Fruit fly (Drosophila melanogaster): ENCODE measurements around the gene porin.

The porin gene

DNA sequence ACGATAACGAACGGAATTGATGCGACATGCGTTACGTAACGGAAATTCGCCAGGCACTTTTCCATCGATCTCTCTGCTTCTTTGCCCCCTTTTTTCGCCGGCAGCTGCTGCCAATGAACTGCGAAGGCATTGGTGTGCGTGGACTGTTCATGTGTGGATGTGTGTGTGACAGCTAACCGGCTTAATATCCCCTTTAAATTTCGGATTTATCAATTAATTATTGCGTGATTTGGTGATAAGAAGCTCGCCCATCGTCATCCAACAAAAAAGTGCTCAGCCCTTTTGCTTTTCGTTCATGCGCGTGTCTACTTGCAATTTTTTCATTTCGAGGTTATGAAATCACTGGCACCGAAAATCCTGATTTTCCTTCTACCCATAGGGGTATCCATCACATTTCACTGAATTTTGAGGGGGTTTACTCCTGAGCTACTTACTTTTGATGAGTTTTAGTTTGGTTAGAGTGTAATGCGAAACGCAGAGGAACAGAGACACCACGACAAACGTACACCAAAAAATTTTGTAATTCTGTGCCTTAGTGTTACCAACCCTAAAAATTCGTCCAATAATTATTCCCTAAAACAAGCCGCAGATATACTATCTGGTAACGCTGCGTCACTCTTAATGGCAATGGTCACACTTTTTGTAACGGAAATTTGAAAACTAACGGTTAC is at the start of gene porin (continued):
- TF ChIP-seq Bdp1 (GFP tag; optimal IDR thresholded peaks at IDR 0.05) (no peak), CG8924 (tag; optimal IDR thresholded peaks at IDR 0.05) (peak; percentile 31), CG12659 (GFP tag; optimal IDR thresholded peaks at IDR 0.05) (peak; percentile 51), unc-4 (GFP tag; IDR thresholded peaks at IDR 0.05; ENCODE audit: partially characterized antibody) (no peak), ewg (GFP tag; optimal IDR thresholded peaks at IDR 0.05) (peak; percentile 74), run (tag; optimal IDR thresholded peaks at IDR 0.05) (no peak), Optix (GFP tag; IDR thresholded peaks at IDR 0.05) (no peak), pb (GFP tag; optimal IDR thresholded peaks at IDR 0.05) (no peak), zfh1 (GFP tag; IDR thresholded peaks at IDR 0.05) (no peak), lab (GFP tag; optimal IDR thresholded peaks at IDR 0.05) (peak; percentile 45), E2f2 (GFP tag; IDR thresholded peaks at IDR 0.05) (peak; percentile 71), Spps (tag; optimal IDR thresholded peaks at IDR 0.05) (peak; percentile 19), CG15479 (GFP tag; optimal IDR thresholded peaks at IDR 0.05) (peak; percentile 70), eyg (GFP tag; optimal IDR thresholded peaks at IDR 0.05) (no peak)

- no peak for TF ChIP-seq CG8388 (GFP tag; optimal IDR thresholded peaks at IDR 0.05)
- TF ChIP-seq Nf-YB (GFP tag; optimal IDR thresholded peaks at IDR 0.05), result no peak
- TF ChIP-seq ewg (GFP tag; optimal IDR thresholded peaks at IDR 0.05), result no peak
- TF ChIP-seq en (GFP tag; optimal IDR thresholded peaks at IDR 0.05), result no peak
- TF ChIP-seq seq (GFP tag; IDR thresholded peaks at IDR 0.05), result no peak
- no peak for TF ChIP-seq slou (GFP tag; optimal IDR thresholded peaks at IDR 0.05)
- TF ChIP-seq hbn (GFP tag; IDR thresholded peaks at IDR 0.05; ENCODE audit: partially characterized antibody), result no peak
- no peak for TF ChIP-seq E2f2 (GFP tag; IDR thresholded peaks at IDR 0.05)
- no peak for TF ChIP-seq CG15601 (tag; optimal IDR thresholded peaks at IDR 0.05)
- TF ChIP-seq Optix (GFP tag; IDR thresholded peaks at IDR 0.05), result no peak
Observed at dm6 chr2L:10888827-10889226, 38.2 kb upstream of the porin start, which contains the start of gene CG14071. Gene CG14071 (minus strand): TSS chr2L:10888927.

DNA sequence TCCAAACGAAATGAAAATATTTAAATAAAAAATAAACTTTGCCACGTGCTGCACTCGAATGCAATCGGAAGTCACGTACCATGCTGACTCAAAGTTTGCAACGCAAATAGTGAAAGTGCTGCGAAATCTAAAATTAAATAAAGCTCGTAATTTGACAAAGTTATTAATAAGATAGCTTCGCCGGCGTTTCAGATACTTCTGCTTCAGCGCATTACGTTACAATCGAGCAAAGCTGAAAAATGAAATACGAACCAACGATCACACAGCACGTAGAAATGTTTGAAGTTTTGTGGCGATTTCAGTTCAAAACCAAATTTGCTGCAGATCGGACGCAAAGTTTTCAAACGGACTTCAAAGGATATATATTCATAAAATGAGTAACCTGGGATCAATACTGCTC is 19.2 kb upstream of the porin start, which contains the start of gene CG12517:
Gene CG12517, plus strand, starts transcription at position 301 of the 400 bp plus-strand sequence.
- TF ChIP-seq pan (optimal IDR thresholded peaks at IDR 0.05) (no peak), pan (GFP tag; optimal IDR thresholded peaks at IDR 0.05 in 1 of 2, IDR thresholded peaks at IDR 0.05 in 1 of 2) (no peak), CG7987 (GFP tag; optimal IDR thresholded peaks at IDR 0.05) (no peak), ssp (GFP tag; IDR thresholded peaks at IDR 0.05) (no peak), run (tag; optimal IDR thresholded peaks at IDR 0.05) (no peak), jumu (GFP tag; optimal IDR thresholded peaks at IDR 0.05) (no peak), Adf1 (GFP tag; IDR thresholded peaks at IDR 0.05) (no peak), sob (GFP tag; IDR thresholded peaks at IDR 0.05) (no peak), CG2678 (tag; optimal IDR thresholded peaks at IDR 0.05) (no peak), CG1024 (GFP tag; IDR thresholded peaks at IDR 0.05) (no peak), Xrp1 (GFP tag; IDR thresholded peaks at IDR 0.05) (no peak), fu2 (GFP tag; optimal IDR thresholded peaks at IDR 0.05) (no peak), CG2875 (GFP tag; optimal IDR thresholded peaks at IDR 0.05) (no peak), sim (GFP tag; IDR thresholded peaks at IDR 0.05) (no peak), MTF-1 (GFP tag; optimal IDR thresholded peaks at IDR 0.05; ENCODE audit: borderline replicate concordance) (no peak), caup (GFP tag; optimal IDR thresholded peaks at IDR 0.05; ENCODE audit: severe bottlenecking) (no peak)

All from whole organism, embryonic.